Worm (Caenorhabditis elegans) whole organism, late embryonic: ENCODE measurements around the gene gdi-1.

Experiments
- C08G9.2 ChIP-seq: sonication (generic microtip); optimal IDR thresholded peaks from 2 replicates; lab custom pipeline; 2016; ENCODE audit warnings: mild to moderate bottlenecking, missing genetic modification characterization, moderate library complexity, missing compliant biosample characterization
- K09A11.1 ChIP-seq: sonication (generic microtip); optimal IDR thresholded peaks from 2 replicates; lab custom pipeline; 2017; ENCODE audit warnings: antibody characterized with exemption, mild to moderate bottlenecking, missing genetic modification characterization, missing compliant biosample characterization; ENCODE audit not compliant: insufficient read depth
- T23F11.4 ChIP-seq: fragments of 200-800 bp; sonication (Bioruptor generic); optimal IDR thresholded peaks from 2 replicates; lab custom pipeline; 2018; ENCODE audit warnings: mild to moderate bottlenecking, missing genetic modification characterization, missing compliant biosample characterization
- ahr-1 ChIP-seq: sonication (generic microtip); optimal IDR thresholded peaks from 2 replicates; lab custom pipeline; 2016; ENCODE audit warnings: missing genetic modification characterization, missing compliant biosample characterization
- ceh-2 ChIP-seq: sonication (generic microtip); optimal IDR thresholded peaks from 2 replicates; lab custom pipeline; 2016; ENCODE audit warnings: missing genotype, missing genetic modification characterization, missing compliant biosample characterization
- ceh-22 ChIP-seq: sonication (generic microtip); optimal IDR thresholded peaks from 2 replicates; lab custom pipeline; 2017; ENCODE audit warnings: missing biosample characterization, missing genetic modification characterization
- ceh-34 ChIP-seq: sonication (generic microtip); optimal IDR thresholded peaks from 2 replicates; lab custom pipeline; 2016; ENCODE audit warnings: mild to moderate bottlenecking, missing genetic modification characterization, missing compliant biosample characterization
- ceh-45 ChIP-seq: fragments of 200-800 bp; sonication (Bioruptor generic); IDR thresholded peaks from 2 replicates; pipeline ENCODE4 v1.3.6; 2022; ENCODE audit warnings: missing genetic modification reagents, missing genetic modification characterization, missing compliant biosample characterization
- ceh-6 ChIP-seq: fragments of 200-800 bp; sonication (Bioruptor generic); optimal IDR thresholded peaks from 2 replicates; lab custom pipeline; 2018; ENCODE audit warnings: mild to moderate bottlenecking, missing genetic modification characterization, missing compliant biosample characterization
- ceh-9 ChIP-seq: sonication (generic microtip); optimal IDR thresholded peaks from 2 replicates; lab custom pipeline; 2016; ENCODE audit warnings: mild to moderate bottlenecking, missing genetic modification characterization, inconsistent platforms, missing compliant biosample characterization
- che-1 ChIP-seq: sonication (generic microtip); optimal IDR thresholded peaks from 2 replicates; lab custom pipeline; 2016; ENCODE audit warnings: mild to moderate bottlenecking, missing genetic modification characterization, missing compliant biosample characterization
- elt-2 ChIP-seq: sonication (generic microtip); optimal IDR thresholded peaks from 2 replicates; lab custom pipeline; 2016; ENCODE audit warnings: missing genetic modification reagents, missing genetic modification characterization, missing compliant biosample characterization
- elt-4 ChIP-seq: sonication (generic microtip); optimal IDR thresholded peaks from 2 replicates; lab custom pipeline; 2016; ENCODE audit warnings: missing genetic modification characterization, missing compliant biosample characterization
- fkh-6 ChIP-seq: sonication (generic microtip); optimal IDR thresholded peaks from 2 replicates; lab custom pipeline; 2016; ENCODE audit warnings: missing genetic modification characterization, missing compliant biosample characterization
- hlh-15 ChIP-seq: sonication (generic microtip); optimal IDR thresholded peaks from 2 replicates; lab custom pipeline; 2016; ENCODE audit warnings: missing genetic modification characterization, missing compliant biosample characterization
- hlh-6 ChIP-seq: sonication (generic microtip); optimal IDR thresholded peaks from 2 replicates; lab custom pipeline; 2016; ENCODE audit warnings: missing genotype, missing genetic modification characterization, missing compliant biosample characterization
- nhr-11 ChIP-seq: fragments of 150-350 bp; optimal IDR thresholded peaks from 2 replicates; lab custom pipeline; 2014; ENCODE audit warnings: missing biosample characterization, missing genetic modification characterization
- nhr-232 ChIP-seq: sonication (generic microtip); optimal IDR thresholded peaks from 2 replicates; lab custom pipeline; 2016; ENCODE audit warnings: missing genetic modification characterization, missing compliant biosample characterization
- pat-9 ChIP-seq: fragments of 200-800 bp; sonication (Bioruptor generic); optimal IDR thresholded peaks from 2 replicates; lab custom pipeline; 2018; ENCODE audit warnings: mild to moderate bottlenecking, missing genetic modification characterization, moderate library complexity, missing compliant biosample characterization
- pax-1 ChIP-seq: fragments of 150-350 bp; optimal IDR thresholded peaks from 2 replicates; lab custom pipeline; 2014; ENCODE audit warnings: missing biosample characterization, missing genetic modification characterization
- pha-4 ChIP-seq: fragments of 150-350 bp; optimal IDR thresholded peaks from 2 replicates; lab custom pipeline; 2018; ENCODE audit warnings: missing biosample characterization, missing genetic modification reagents, missing genetic modification characterization
- sox-2 ChIP-seq: fragments of 200-800 bp; sonication (Bioruptor generic); IDR thresholded peaks from 2 replicates; pipeline ENCODE4 v1.3.6; 2022; ENCODE audit warnings: missing genetic modification reagents, missing genetic modification characterization, missing compliant biosample characterization
- syd-9 ChIP-seq: sonication (generic microtip); optimal IDR thresholded peaks from 2 replicates; lab custom pipeline; 2016; ENCODE audit warnings: mild to moderate bottlenecking, missing genetic modification characterization, moderate library complexity, missing compliant biosample characterization
- ttx-3 ChIP-seq: sonication (generic microtip); optimal IDR thresholded peaks from 2 replicates; lab custom pipeline; 2016; ENCODE audit warnings: missing genetic modification reagents, missing genetic modification characterization, missing compliant biosample characterization
- unc-86 ChIP-seq: sonication (generic microtip); optimal IDR thresholded peaks from 2 replicates; lab custom pipeline; 2016; ENCODE audit warnings: missing genetic modification characterization, missing compliant biosample characterization
- zip-5 ChIP-seq: sonication (generic microtip); optimal IDR thresholded peaks from 2 replicates; lab custom pipeline; 2016; ENCODE audit warnings: missing genetic modification characterization, missing compliant biosample characterization

gdi-1 gene

DNA sequence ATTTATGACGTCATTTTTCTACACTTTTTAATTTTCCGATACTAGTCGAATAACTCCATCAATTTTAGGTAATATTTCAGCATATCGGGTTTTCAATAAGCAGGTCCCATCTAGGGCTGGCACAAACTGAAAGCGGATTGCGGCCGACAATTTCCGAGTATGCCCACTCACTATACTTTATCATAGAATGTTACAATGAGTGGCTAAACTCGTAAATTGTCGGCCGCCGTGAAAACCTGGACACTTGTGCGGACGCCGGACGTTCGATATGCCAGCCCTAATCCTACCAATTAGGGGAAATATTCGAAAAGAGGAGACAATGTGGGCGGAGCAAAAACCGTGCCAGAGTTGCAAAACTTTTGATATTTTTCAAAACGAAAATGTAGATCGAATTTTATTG is 33.0 kb downstream of the gdi-1 start:
- TF ChIP-seq elt-2: no peak
- TF ChIP-seq zip-5: no peak

DNA sequence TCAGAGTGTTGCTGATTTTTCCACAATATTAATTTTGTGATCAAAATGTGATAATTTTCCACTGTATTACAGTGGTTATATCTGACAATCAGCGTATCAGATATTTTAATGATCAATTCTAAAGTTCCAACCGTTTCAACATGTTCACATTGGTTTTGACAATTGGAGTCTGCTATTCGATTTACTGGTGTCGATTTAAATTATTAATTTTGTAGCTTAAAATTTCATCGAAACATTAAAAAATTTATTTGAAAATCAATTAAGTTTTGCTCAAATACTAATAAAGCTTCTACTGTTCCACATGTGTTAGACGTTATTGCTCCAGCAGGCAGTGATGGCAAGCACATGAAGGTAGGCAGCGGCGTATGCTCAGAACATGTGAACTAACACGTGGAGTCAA is 34.9 kb downstream of the gdi-1 start:
- TF ChIP-seq K09A11.1 (tag; lab: Kevin White, UChicago) (no peak), ahr-1 (tag; lab: Kevin White, UChicago) (no peak), C08G9.2 (no peak), hlh-6 (tag; lab: Kevin White, UChicago) (no peak), ceh-45 (GFP tag; lab: Robert Waterston, UW) (no peak), hlh-15 (tag; lab: Kevin White, UChicago) (no peak), sox-2 (no peak), pax-1 (tag; lab: Kevin White, UChicago) (no peak), ceh-6 (no peak), pat-9 (no peak), T23F11.4 (GFP tag; lab: Kevin White, UChicago) (no peak)

DNA sequence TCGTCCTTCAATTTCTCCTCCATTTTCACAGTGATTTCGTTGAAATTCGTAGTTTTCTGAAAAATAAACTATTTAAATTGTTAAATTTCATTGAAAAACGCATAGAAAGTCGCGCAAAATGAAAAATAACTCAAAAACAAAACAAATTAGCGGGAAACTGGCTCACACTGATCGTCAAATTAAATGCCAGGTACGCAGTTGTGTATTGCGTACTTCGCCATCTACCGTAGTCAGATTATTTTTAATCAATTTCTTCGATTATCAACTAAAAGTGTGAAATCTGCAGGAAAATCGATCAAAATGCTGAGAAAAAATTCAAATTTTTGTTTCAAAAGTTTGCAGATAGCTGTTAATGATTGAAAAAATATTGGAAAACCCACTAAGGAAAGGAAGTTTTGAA is 37.8 kb downstream of the gdi-1 start, which contains the start of gene Y57G11C.499:
Y57G11C.499 (minus strand) TSS at position 23 of the 400 bp plus-strand sequence.
- no peak for TF ChIP-seq sox-2
- TF ChIP-seq, all 69 proteins: peak for 0

DNA sequence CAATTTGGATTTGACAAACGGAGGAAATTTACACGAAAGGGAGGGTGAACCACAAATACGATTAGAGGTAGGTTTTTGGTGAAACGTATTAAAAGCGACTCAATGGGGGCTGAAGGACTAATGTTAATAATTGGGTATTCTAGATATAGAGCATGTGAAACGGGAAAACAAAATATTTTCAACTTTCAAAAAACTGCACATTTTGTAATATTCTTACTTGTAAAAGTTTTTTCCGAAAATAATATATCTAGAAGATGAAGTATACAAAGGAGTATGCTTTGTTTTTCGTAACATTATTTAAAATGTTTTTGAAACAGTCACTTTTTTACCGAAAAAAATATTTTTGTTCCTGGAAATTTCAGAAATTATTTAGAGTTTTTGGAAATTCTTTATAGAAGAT is 50.8 kb downstream of the gdi-1 start:
- TF ChIP-seq fkh-6 (tag; lab: Kevin White, UChicago) (no peak), sox-2 (no peak), ceh-22 (tag; lab: Kevin White, UChicago) (no peak), pha-4 (no peak), che-1 (tag; lab: Kevin White, UChicago) (no peak), syd-9 (tag; lab: Kevin White, UChicago) (no peak), hlh-15 (tag; lab: Kevin White, UChicago) (no peak), ceh-2 (no peak), elt-2 (no peak), nhr-232 (no peak), elt-4 (tag; lab: Kevin White, UChicago) (no peak), zip-5 (no peak), ceh-34 (tag; lab: Kevin White, UChicago) (no peak), unc-86 (tag; lab: Kevin White, UChicago) (no peak), hlh-6 (tag; lab: Kevin White, UChicago) (no peak), ttx-3 (tag; lab: Kevin White, UChicago) (no peak), K09A11.1 (tag; lab: Kevin White, UChicago) (no peak), nhr-11 (tag; lab: Kevin White, UChicago) (no peak), ceh-9 (tag; lab: Kevin White, UChicago) (no peak)
